Worm (Caenorhabditis elegans) whole organism, mixed stage, embryonic: ENCODE data around the gene clec-243.

Experiments
- ceh-39 ChIP-seq: fragments of 150-350 bp; optimal IDR thresholded peaks from 2 replicates; lab custom pipeline; 2014; ENCODE audit warnings: missing biosample characterization, missing genetic modification characterization
- cnd-1 ChIP-seq: fragments of 200-800 bp; sonication (Bioruptor generic); optimal IDR thresholded peaks from 2 replicates; lab custom pipeline; 2018; ENCODE audit warnings: mild to moderate bottlenecking, missing genetic modification characterization, missing compliant biosample characterization
- elt-3 ChIP-seq: fragments of 150-350 bp; optimal IDR thresholded peaks from 2 replicates; lab custom pipeline; 2014; ENCODE audit warnings: missing biosample characterization, missing genetic modification characterization
- ham-2 ChIP-seq: fragments of 200-800 bp; sonication (Bioruptor generic); optimal IDR thresholded peaks from 2 replicates; lab custom pipeline; 2018; ENCODE audit warnings: mild to moderate bottlenecking, missing genetic modification characterization, missing compliant biosample characterization
- hlh-1 ChIP-seq: fragments of 150-350 bp; optimal IDR thresholded peaks from 2 replicates; lab custom pipeline; 2014; ENCODE audit warnings: missing biosample characterization, missing genetic modification reagents, missing genetic modification characterization
- lsy-2 ChIP-seq: fragments of 150-350 bp; optimal IDR thresholded peaks from 2 replicates; lab custom pipeline; 2014; ENCODE audit warnings: missing biosample characterization, missing genetic modification characterization
- nhr-76 ChIP-seq: sonication (generic microtip); optimal IDR thresholded peaks from 2 replicates; lab custom pipeline; 2017; ENCODE audit warnings: missing biosample characterization, missing genetic modification characterization
- pha-4 ChIP-seq: fragments of 150-350 bp; optimal IDR thresholded peaks from 2 replicates; lab custom pipeline; 2018; ENCODE audit warnings: missing biosample characterization, missing genetic modification reagents, missing genetic modification characterization
- sem-2 ChIP-seq: fragments of 200-800 bp; sonication (Bioruptor generic); optimal IDR thresholded peaks from 2 replicates; lab custom pipeline; 2018; ENCODE audit warnings: mild to moderate bottlenecking, missing genetic modification characterization, missing compliant biosample characterization
- snpc-4 ChIP-seq: fragments of 150-350 bp; optimal IDR thresholded peaks from 2 replicates; lab custom pipeline; 2014; ENCODE audit warnings: missing biosample characterization, missing genetic modification characterization
- sptf-1 ChIP-seq: sonication (generic microtip); optimal IDR thresholded peaks from 2 replicates; lab custom pipeline; 2017; ENCODE audit warnings: mild to moderate bottlenecking, missing genetic modification characterization, moderate library complexity, missing compliant biosample characterization
- tbx-8 ChIP-seq: fragments of 200-800 bp; sonication (Bioruptor generic); optimal IDR thresholded peaks from 2 replicates; lab custom pipeline; 2018; ENCODE audit warnings: mild to moderate bottlenecking, missing genetic modification characterization, moderate library complexity, missing compliant biosample characterization
- unc-62 ChIP-seq: fragments of 150-350 bp; optimal IDR thresholded peaks from 2 replicates; lab custom pipeline; 2014; ENCODE audit warnings: missing biosample characterization, missing genetic modification reagents, missing genetic modification characterization
- ztf-11 ChIP-seq: fragments of 150-350 bp; optimal IDR thresholded peaks from 2 replicates; lab custom pipeline; 2014; ENCODE audit warnings: missing biosample characterization, missing genetic modification characterization

ce11 chrV:17201847-17202246, 47.0 kb downstream of the clec-243 start, which contains the start of gene Y68A4A.10:
- TF ChIP-seq lsy-2 (tag; lab: Kevin White, UChicago): no peak
- TF ChIP-seq snpc-4 (tag; lab: Kevin White, UChicago): no peak
- TF ChIP-seq pha-4 (tag; lab: Kevin White, UChicago): no peak
- TF ChIP-seq unc-62 (GFP tag; lab: Kevin White, UChicago): no peak
- no peak for TF ChIP-seq elt-3
- TF ChIP-seq cnd-1 (tag; lab: Kevin White, UChicago): no peak
- TF ChIP-seq hlh-1: no peak
- TF ChIP-seq nhr-76 (tag; lab: Kevin White, UChicago): no peak
- TF ChIP-seq sptf-1 (tag; lab: Kevin White, UChicago): no peak
- TF ChIP-seq ceh-39: no peak
- no peak for TF ChIP-seq sem-2 (GFP tag; lab: Kevin White, UChicago)
- TF ChIP-seq tbx-8 (GFP tag; lab: Kevin White, UChicago): no peak
- no peak for TF ChIP-seq ztf-11 (tag; lab: Kevin White, UChicago)
- TF ChIP-seq ham-2 (GFP tag; lab: Kevin White, UChicago): no peak
